Worm (Caenorhabditis elegans) whole organism, L4 larva: Measurements from ENCODE around the gene lst-4.

Source experiments
- Y75B8A.6 ChIP-seq: fragments of 200-800 bp; sonication (Bioruptor generic); IDR thresholded peaks from 2 replicates; pipeline ENCODE4 v1.3.6; 2022; ENCODE audit warnings: missing genetic modification reagents, missing genetic modification characterization, missing compliant biosample characterization
- ama-1 ChIP-seq: fragments of 150-350 bp; optimal IDR thresholded peaks from 2 replicates; lab custom pipeline; 2014; ENCODE audit warnings: inconsistent platforms, mixed read lengths
- ces-1 ChIP-seq: fragments of 150-350 bp; sonication (generic microtip); optimal IDR thresholded peaks from 4 replicates; lab custom pipeline; 2014; ENCODE audit warnings: missing biosample characterization, missing genetic modification reagents, missing genetic modification characterization
- fos-1 ChIP-seq: fragments of 150-350 bp; optimal IDR thresholded peaks from 2 replicates; lab custom pipeline; 2014; ENCODE audit warnings: missing biosample characterization, missing genetic modification characterization
- lin-13 ChIP-seq: fragments of 150-350 bp; optimal IDR thresholded peaks from 2 replicates; lab custom pipeline; 2014; ENCODE audit warnings: missing biosample characterization, missing genetic modification reagents, missing genetic modification characterization
- saeg-2 ChIP-seq: fragments of 200-800 bp; sonication (Bioruptor generic); IDR thresholded peaks from 2 replicates; pipeline ENCODE4 v1.3.6; 2022; ENCODE audit warnings: missing genetic modification reagents, missing genetic modification characterization, missing compliant biosample characterization
- tra-1 ChIP-seq: fragments of 200-800 bp; sonication (Bioruptor generic); IDR thresholded peaks from 2 replicates; pipeline ENCODE4 v1.3.6; 2022; ENCODE audit warnings: missing genetic modification reagents, missing genetic modification characterization, missing compliant biosample characterization
- unc-39 ChIP-seq: sonication (generic microtip); optimal IDR thresholded peaks from 2 replicates; lab custom pipeline; 2017; ENCODE audit warnings: missing biosample characterization, missing genetic modification characterization

DNA sequence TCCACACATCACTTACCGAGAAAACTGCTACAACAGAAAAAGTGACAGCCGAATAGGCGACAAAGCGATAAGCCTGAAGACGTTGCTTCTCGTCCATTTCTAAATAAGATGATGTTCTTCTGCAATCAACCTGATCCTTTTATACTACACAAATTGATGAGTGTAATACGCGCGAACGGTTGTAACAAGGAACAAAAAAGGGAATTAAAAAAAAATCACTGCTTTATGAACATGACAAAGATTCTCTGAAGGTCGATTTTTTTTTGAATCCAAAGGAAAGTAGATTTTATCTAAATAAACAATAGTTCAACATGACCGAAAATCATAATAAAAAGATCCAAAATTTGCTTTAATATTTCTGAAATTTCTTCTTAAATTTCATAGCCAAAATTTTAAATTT, 29.6 kb upstream of the lst-4 start, which contains the start of gene col-133:
- TF ChIP-seq ces-1 (GFP tag; lab: Kevin White, UChicago) (no peak), fos-1 (tag; lab: Kevin White, UChicago) (no peak), unc-39 (tag; lab: Kevin White, UChicago) (no peak), Y75B8A.6 (GFP tag; lab: Robert Waterston, UW) (no peak), tra-1 (no peak), ama-1 (no peak), lin-13 (GFP tag; lab: Kevin White, UChicago) (no peak), saeg-2 (GFP tag; lab: Robert Waterston, UW) (no peak)
